Worm (Caenorhabditis elegans): Measurements from ENCODE around the gene C17G10.10.

DNA sequence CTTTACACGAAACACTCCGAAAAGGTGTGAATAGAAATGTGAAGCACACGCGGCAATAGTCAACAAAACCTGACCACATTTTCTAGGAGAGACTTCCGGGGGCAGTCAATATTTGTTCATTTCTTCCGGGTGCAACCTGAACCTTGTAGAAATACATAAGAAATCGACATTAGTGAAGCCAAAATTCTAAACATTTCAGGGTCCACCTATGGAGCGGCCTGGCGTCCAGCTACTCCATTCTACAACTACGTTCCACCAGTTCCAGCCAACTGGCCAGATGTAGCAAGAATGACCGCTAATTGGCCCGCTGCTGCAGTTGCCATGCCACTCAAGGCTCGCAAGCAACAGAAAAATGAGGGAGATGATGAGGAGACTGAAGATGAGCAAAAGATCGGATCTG is 19.9 kb downstream of the C17G10.10 start:
- TF ChIP-seq scrt-1 (GFP tag; IDR thresholded peaks at IDR 0.05) (no peak), ama-1 (optimal IDR thresholded peaks at IDR 0.05) (no peak), tbx-11 (GFP tag; IDR thresholded peaks at IDR 0.05) (no peak), tbx-37 (GFP tag; conservative IDR thresholded peaks at IDR 0.05) (no peak), hmbx-1 (tag; optimal IDR thresholded peaks at IDR 0.05) (no peak), ceh-36 (tag; optimal IDR thresholded peaks at IDR 0.05) (no peak), ets-7 (tag; optimal IDR thresholded peaks at IDR 0.05) (no peak)
